Worm (Caenorhabditis elegans) whole organism, L4 larva: Measurements from ENCODE around the gene F59F4.3.

Experiments used
- F44E2.7 ChIP-seq: fragments of 200-800 bp; sonication (Bioruptor generic); IDR thresholded peaks from 2 replicates; pipeline ENCODE4 v2.1.2; 2022; ENCODE audit warnings: missing genetic modification characterization, missing compliant biosample characterization
- F49E8.2 ChIP-seq: sonication (generic microtip); optimal IDR thresholded peaks from 2 replicates; lab custom pipeline; 2016; ENCODE audit warnings: missing compliant biosample characterization, mild to moderate bottlenecking, missing genetic modification characterization, borderline replicate concordance
- R02D3.7 ChIP-seq: fragments of 150-350 bp; sonication (generic microtip); optimal IDR thresholded peaks from 3 replicates; lab custom pipeline; 2014; ENCODE audit warnings: missing biosample characterization, missing genetic modification characterization
- T20F7.1 ChIP-seq: fragments of 200-800 bp; sonication (Bioruptor generic); optimal IDR thresholded peaks from 2 replicates; lab custom pipeline; 2018; ENCODE audit warnings: mild to moderate bottlenecking, missing genetic modification characterization, missing compliant biosample characterization
- T26A8.4 ChIP-seq: fragments of 200-800 bp; sonication (Bioruptor generic); IDR thresholded peaks from 2 replicates; pipeline ENCODE4 v1.3.6; 2022; ENCODE audit warnings: missing genetic modification characterization, missing compliant biosample characterization
- Y48G9A.11 ChIP-seq: fragments of 200-800 bp; sonication (Bioruptor generic); IDR thresholded peaks from 2 replicates; pipeline ENCODE4 v1.3.6; 2022; ENCODE audit warnings: missing genetic modification reagents, missing genetic modification characterization, missing compliant biosample characterization
- Y5F2A.4 ChIP-seq: fragments of 200-800 bp; sonication (Bioruptor generic); optimal IDR thresholded peaks from 2 replicates; lab custom pipeline; 2018; ENCODE audit warnings: mild to moderate bottlenecking, missing genetic modification characterization, missing compliant biosample characterization
- Y75B8A.6 ChIP-seq: fragments of 200-800 bp; sonication (Bioruptor generic); IDR thresholded peaks from 2 replicates; pipeline ENCODE4 v1.3.6; 2022; ENCODE audit warnings: missing genetic modification reagents, missing genetic modification characterization, missing compliant biosample characterization
- ZK546.5 ChIP-seq, 2 experiments: sonication (generic microtip); optimal IDR thresholded peaks; 2 replicates each; lab custom pipeline; 2017; ENCODE audit warnings: missing biosample characterization in 2 of 2, missing genetic modification characterization in 2 of 2
- aly-2 ChIP-seq: sonication (generic microtip); optimal IDR thresholded peaks from 2 replicates; lab custom pipeline; 2018; ENCODE audit warnings: missing biosample characterization, missing genetic modification characterization
- arid-1 ChIP-seq: fragments of 200-800 bp; sonication (Bioruptor generic); conservative IDR thresholded peaks from 2 replicates; pipeline ENCODE4 v1.3.6; 2022; ENCODE audit warnings: missing genetic modification reagents, missing genetic modification characterization, missing compliant biosample characterization
- attf-4 ChIP-seq: sonication (generic microtip); optimal IDR thresholded peaks from 3 replicates; lab custom pipeline; 2017; ENCODE audit warnings: missing biosample characterization, missing genetic modification characterization
- ceh-28 ChIP-seq: fragments of 150-350 bp; optimal IDR thresholded peaks from 2 replicates; lab custom pipeline; 2014; ENCODE audit warnings: missing biosample characterization, missing genetic modification reagents, missing genetic modification characterization
- ceh-32 ChIP-seq: sonication (generic microtip); optimal IDR thresholded peaks from 2 replicates; lab custom pipeline; 2016; ENCODE audit warnings: mild to moderate bottlenecking, missing genetic modification characterization, missing compliant biosample characterization; ENCODE audit not compliant: poor library complexity
- ceh-44 ChIP-seq: fragments of 200-800 bp; sonication (Bioruptor generic); IDR thresholded peaks from 2 replicates; pipeline ENCODE4 v1.3.6; 2022; ENCODE audit warnings: missing genetic modification reagents, missing genetic modification characterization, missing compliant biosample characterization
- ceh-82 ChIP-seq: sonication (generic microtip); optimal IDR thresholded peaks from 2 replicates; lab custom pipeline; 2017; ENCODE audit warnings: missing biosample characterization, missing genetic modification characterization
- ces-1 ChIP-seq: fragments of 150-350 bp; sonication (generic microtip); optimal IDR thresholded peaks from 4 replicates; lab custom pipeline; 2014; ENCODE audit warnings: missing biosample characterization, missing genetic modification reagents, missing genetic modification characterization
- daf-19 ChIP-seq: fragments of 200-800 bp; sonication (Bioruptor generic); conservative IDR thresholded peaks from 2 replicates; pipeline ENCODE4 v1.3.6; 2022; ENCODE audit warnings: missing genetic modification characterization, missing compliant biosample characterization
- daf-8 ChIP-seq: fragments of 200-800 bp; sonication (Bioruptor generic); IDR thresholded peaks from 2 replicates; pipeline ENCODE4 v1.3.6; 2022; ENCODE audit warnings: missing genetic modification characterization, missing compliant biosample characterization
- dpl-1 ChIP-seq: fragments of 150-350 bp; optimal IDR thresholded peaks from 2 replicates; lab custom pipeline; 2014; ENCODE audit warnings: missing biosample characterization, missing genetic modification reagents, missing genetic modification characterization
- duxl-1 ChIP-seq: sonication (generic microtip); optimal IDR thresholded peaks from 2 replicates; lab custom pipeline; 2016; ENCODE audit warnings: mild to moderate bottlenecking, missing genetic modification characterization, moderate library complexity, missing compliant biosample characterization; ENCODE audit not compliant: poor library complexity
- dve-1 ChIP-seq: sonication (generic microtip); optimal IDR thresholded peaks from 2 replicates; lab custom pipeline; 2017; ENCODE audit warnings: antibody characterized with exemption, mild to moderate bottlenecking, missing genetic modification characterization, missing compliant biosample characterization; ENCODE audit not compliant: insufficient read depth
- egl-43 ChIP-seq: fragments of 200-800 bp; sonication (Bioruptor generic); IDR thresholded peaks from 2 replicates; pipeline ENCODE4 v1.3.6; 2022; ENCODE audit warnings: missing genetic modification reagents, missing genetic modification characterization, missing compliant biosample characterization
- hif-1 ChIP-seq, 2 experiments: sonication (generic microtip); optimal IDR thresholded peaks; 2 replicates each; lab custom pipeline; 2016 to 2017; ENCODE audit warnings: missing compliant biosample characterization in 2 of 2, missing genetic modification characterization in 2 of 2, missing genetic modification reagents in 2 of 2, missing genotype in 2 of 2, mild to moderate bottlenecking in 1 of 2
- hlh-11 ChIP-seq: fragments of 200-800 bp; sonication (Bioruptor generic); optimal IDR thresholded peaks from 2 replicates; lab custom pipeline; 2018; ENCODE audit warnings: mild to moderate bottlenecking, missing genetic modification characterization, missing compliant biosample characterization
- hlh-30 ChIP-seq: sonication (generic microtip); optimal IDR thresholded peaks from 2 replicates; lab custom pipeline; 2017; ENCODE audit warnings: antibody characterized with exemption, mild to moderate bottlenecking, missing genetic modification characterization, missing compliant biosample characterization; ENCODE audit not compliant: insufficient read depth
- jun-1 ChIP-seq: fragments of 150-350 bp; optimal IDR thresholded peaks from 2 replicates; lab custom pipeline; 2014; ENCODE audit warnings: missing biosample characterization, missing genetic modification reagents, missing genetic modification characterization
- lin-1 ChIP-seq: fragments of 200-800 bp; sonication (Bioruptor generic); IDR thresholded peaks from 2 replicates; pipeline ENCODE4 v1.3.6; 2022; ENCODE audit warnings: missing genetic modification reagents, missing genetic modification characterization, missing compliant biosample characterization
- lir-3 ChIP-seq: sonication (generic microtip); optimal IDR thresholded peaks from 2 replicates; lab custom pipeline; 2016; ENCODE audit warnings: mild to moderate bottlenecking, missing genetic modification characterization, missing compliant biosample characterization
- madf-9 ChIP-seq: fragments of 200-800 bp; sonication (Bioruptor generic); conservative IDR thresholded peaks from 2 replicates; pipeline ENCODE4 v1.3.6; 2022; ENCODE audit warnings: missing genetic modification reagents, missing genetic modification characterization, missing compliant biosample characterization
- mdl-1 ChIP-seq, 2 experiments: fragments of 150-350 bp in 1 of 2; sonication (generic microtip) in 1 of 2; optimal IDR thresholded peaks; 2 replicates each; lab custom pipeline; 2014 to 2017; ENCODE audit warnings: missing biosample characterization in 2 of 2, missing genetic modification characterization in 2 of 2
- mes-2 ChIP-seq: sonication (generic microtip); optimal IDR thresholded peaks from 2 replicates; lab custom pipeline; 2016; ENCODE audit warnings: missing genotype, mild to moderate bottlenecking, missing genetic modification characterization, missing compliant biosample characterization; ENCODE audit not compliant: poor library complexity, severe bottlenecking
- nhr-11 ChIP-seq: fragments of 150-350 bp; optimal IDR thresholded peaks from 2 replicates; lab custom pipeline; 2014; ENCODE audit warnings: missing biosample characterization, missing genetic modification characterization
- nhr-237 ChIP-seq: sonication (generic microtip); optimal IDR thresholded peaks from 2 replicates; lab custom pipeline; 2017; ENCODE audit warnings: missing biosample characterization, missing genetic modification characterization
- nhr-25 ChIP-seq: sonication (generic microtip); optimal IDR thresholded peaks from 2 replicates; lab custom pipeline; 2017; ENCODE audit warnings: missing genetic modification characterization, mild to moderate bottlenecking, missing compliant biosample characterization, antibody characterized with exemption, moderate library complexity, borderline replicate concordance; ENCODE audit not compliant: insufficient read depth
- nhr-41 ChIP-seq: fragments of 200-800 bp; sonication (Bioruptor generic); IDR thresholded peaks from 2 replicates; pipeline ENCODE4 v1.3.6; 2022; ENCODE audit warnings: missing genetic modification reagents, missing genetic modification characterization, missing compliant biosample characterization
- pha-4 ChIP-seq, 2 experiments: fragments of 150-350 bp in 1 of 2; fragments of 200-800 bp in 1 of 2; sonication (Bioruptor generic) in 1 of 2; IDR thresholded peaks in 1 of 2; optimal IDR thresholded peaks in 1 of 2; 2 replicates each; pipeline versions ENCODE4 v1.3.6 to Lab custom; 2014 to 2022; ENCODE audit warnings: missing genetic modification characterization in 2 of 2, missing genetic modification reagents in 2 of 2, missing biosample characterization in 1 of 2, missing compliant biosample characterization in 1 of 2
- rbr-2 ChIP-seq: sonication (generic microtip); optimal IDR thresholded peaks from 2 replicates; lab custom pipeline; 2016; ENCODE audit warnings: missing genotype, missing genetic modification characterization, missing compliant biosample characterization
- sdz-12 ChIP-seq: fragments of 200-800 bp; sonication (Bioruptor generic); optimal IDR thresholded peaks from 2 replicates; lab custom pipeline; 2018; ENCODE audit warnings: mild to moderate bottlenecking, missing genetic modification characterization, missing compliant biosample characterization
- set-16 ChIP-seq: fragments of 200-800 bp; sonication (Bioruptor generic); IDR thresholded peaks from 2 replicates; pipeline ENCODE4 v1.3.6; 2022; ENCODE audit warnings: missing genetic modification reagents, missing genetic modification characterization, missing compliant biosample characterization
- snpc-1.2 ChIP-seq: fragments of 200-800 bp; sonication (Bioruptor generic); IDR thresholded peaks from 2 replicates; pipeline ENCODE4 v1.3.6; 2022; ENCODE audit warnings: missing genetic modification reagents, missing genetic modification characterization, missing compliant biosample characterization
- snpc-4 ChIP-seq: fragments of 150-350 bp; optimal IDR thresholded peaks from 2 replicates; lab custom pipeline; 2014; ENCODE audit warnings: missing biosample characterization, missing genetic modification characterization
- spr-1 ChIP-seq: sonication (generic microtip); optimal IDR thresholded peaks from 2 replicates; lab custom pipeline; 2016; ENCODE audit warnings: mild to moderate bottlenecking, missing genetic modification characterization, missing compliant biosample characterization
- spr-3 ChIP-seq: fragments of 200-800 bp; sonication (Bioruptor generic); optimal IDR thresholded peaks from 2 replicates; lab custom pipeline; 2018; ENCODE audit warnings: mild to moderate bottlenecking, missing genetic modification characterization, missing compliant biosample characterization
- tag-97 ChIP-seq: fragments of 200-800 bp; sonication (Bioruptor generic); IDR thresholded peaks from 2 replicates; pipeline ENCODE4 v1.3.6; 2022; ENCODE audit warnings: missing genetic modification characterization, missing compliant biosample characterization
- vab-7 ChIP-seq: fragments of 200-800 bp; sonication (Bioruptor generic); IDR thresholded peaks from 2 replicates; pipeline ENCODE4 v1.3.6; 2022; ENCODE audit warnings: missing genetic modification reagents, missing genetic modification characterization, missing compliant biosample characterization
- zfp-2 ChIP-seq: sonication (generic microtip); optimal IDR thresholded peaks from 2 replicates; lab custom pipeline; 2016; ENCODE audit warnings: mild to moderate bottlenecking, missing genetic modification characterization, missing compliant biosample characterization
- zip-11 ChIP-seq: fragments of 200-800 bp; sonication (Bioruptor generic); IDR thresholded peaks from 2 replicates; pipeline ENCODE4 v1.3.6; 2022; ENCODE audit warnings: missing genetic modification characterization, missing compliant biosample characterization

Gene F59F4.3

ce11 chrX:15841086-15841622 is 6.2 kb downstream of the F59F4.3 start, which contains the start of gene serp-1.1 (continued):
- TF ChIP-seq nhr-25 (tag; lab: Kevin White, UChicago) (peak; percentile 98), zfp-2 (peak; percentile 83), jun-1 (tag; lab: Kevin White, UChicago) (peak; percentile 95), dpl-1 (GFP tag; lab: Kevin White, UChicago) (peak; percentile 85), ceh-32 (tag; lab: Kevin White, UChicago) (peak; percentile 82), ceh-82 (tag; lab: Kevin White, UChicago) (no peak), attf-4 (peak; percentile 56), spr-1 (tag; lab: Kevin White, UChicago) (peak; percentile 97), nhr-237 (tag; lab: Kevin White, UChicago) (peak; percentile 76), T20F7.1 (GFP tag; lab: Kevin White, UChicago) (peak; percentile 95), Y75B8A.6 (GFP tag; lab: Robert Waterston, UW) (peak; percentile 96), ZK546.5 (tag; optimal IDR thresholded peaks at IDR 0.05; lab: Kevin White, UChicago) (peak in 1 of 2 experiments; percentile 73), nhr-11 (peak; percentile 96), pha-4 (GFP tag; IDR thresholded peaks at IDR 0.05; lab: Robert Waterston, UW) (peak; percentile 99), pha-4 (tag; optimal IDR thresholded peaks at IDR 0.05; lab: Kevin White, UChicago) (peak; percentile 51), snpc-4 (peak; percentile 42), Y5F2A.4 (GFP tag; lab: Kevin White, UChicago) (peak; percentile 85), ceh-28 (tag; lab: Kevin White, UChicago) (peak; percentile 77), vab-7 (GFP tag; lab: Robert Waterston, UW) (peak; percentile 93), lin-1 (GFP tag; lab: Robert Waterston, UW) (peak; percentile 99; the same call in 1 of the 2 replicates), madf-9 (GFP tag; lab: Robert Waterston, UW) (peak; percentile 97), hif-1 (tag; optimal IDR thresholded peaks at IDR 0.05; lab: Kevin White, UChicago) (peak; percentile 80 to 97), tag-97 (GFP tag; lab: Robert Waterston, UW) (no peak), Y48G9A.11 (GFP tag; lab: Robert Waterston, UW) (peak; percentile 49; the same call in 1 of the 2 replicates), ces-1 (GFP tag; lab: Kevin White, UChicago) (peak; percentile 32), aly-2 (no peak), mdl-1 (tag; optimal IDR thresholded peaks at IDR 0.05; lab: Kevin White, UChicago) (peak; percentile 93 to 99), ceh-44 (GFP tag; lab: Robert Waterston, UW) (peak; percentile 25; the same call in 1 of the 2 replicates), snpc-1.2 (GFP tag; lab: Robert Waterston, UW) (peak; percentile 70; the same call in 1 of the 2 replicates), F49E8.2 (tag; lab: Kevin White, UChicago) (no peak), set-16 (GFP tag; lab: Robert Waterston, UW) (peak; percentile 97), mes-2 (tag; lab: Kevin White, UChicago) (peak; percentile 97), hlh-30 (tag; lab: Kevin White, UChicago) (peak; percentile 96), zip-11 (no peak), R02D3.7 (no peak), rbr-2 (peak; percentile 98), daf-19 (GFP tag; lab: Robert Waterston, UW) (no peak), egl-43 (peak; percentile 98), lir-3 (tag; lab: Kevin White, UChicago) (peak; percentile 86), spr-3 (GFP tag; lab: Kevin White, UChicago) (peak; percentile 97), duxl-1 (tag; lab: Kevin White, UChicago) (peak; percentile 97), dve-1 (tag; lab: Kevin White, UChicago) (peak; percentile 100), hlh-11 (tag; lab: Kevin White, UChicago) (peak; percentile 100), nhr-41 (GFP tag; lab: Robert Waterston, UW) (peak; percentile 99), daf-8 (peak; percentile 90; the same call in 1 of the 2 replicates), sdz-12 (GFP tag; lab: Kevin White, UChicago) (peak; percentile 20), F44E2.7 (GFP tag; lab: Robert Waterston, UW) (0 out of 2 replicates have a peak, but pooled peaks have one; percentile 11), T26A8.4 (GFP tag; lab: Robert Waterston, UW) (peak; percentile 98), arid-1 (GFP tag; lab: Robert Waterston, UW) (peak; percentile 96)
